Worm (Caenorhabditis elegans) whole organism, late embryonic: ENCODE measurements around the gene F25B3.4.

Experiments used
- ceh-45 ChIP-seq: fragments of 200-800 bp; sonication (Bioruptor generic); IDR thresholded peaks from 2 replicates; pipeline ENCODE4 v1.3.6; 2022; ENCODE audit warnings: missing genetic modification reagents, missing genetic modification characterization, missing compliant biosample characterization
- che-1 ChIP-seq: sonication (generic microtip); optimal IDR thresholded peaks from 2 replicates; lab custom pipeline; 2016; ENCODE audit warnings: mild to moderate bottlenecking, missing genetic modification characterization, missing compliant biosample characterization
- dmd-4 ChIP-seq: sonication (generic microtip); optimal IDR thresholded peaks from 2 replicates; lab custom pipeline; 2016; ENCODE audit warnings: borderline replicate concordance, missing genetic modification characterization, missing compliant biosample characterization
- dve-1 ChIP-seq: sonication (generic microtip); optimal IDR thresholded peaks from 2 replicates; lab custom pipeline; 2017; ENCODE audit warnings: antibody characterized with exemption, mild to moderate bottlenecking, missing genetic modification characterization, missing compliant biosample characterization
- elt-2 ChIP-seq: sonication (generic microtip); optimal IDR thresholded peaks from 2 replicates; lab custom pipeline; 2016; ENCODE audit warnings: missing genetic modification reagents, missing genetic modification characterization, missing compliant biosample characterization
- eyg-1 ChIP-seq: sonication (generic microtip); optimal IDR thresholded peaks from 2 replicates; lab custom pipeline; 2016; ENCODE audit warnings: missing genotype, missing genetic modification characterization, missing compliant biosample characterization
- fkh-10 ChIP-seq: fragments of 150-350 bp; optimal IDR thresholded peaks from 2 replicates; lab custom pipeline; 2014; ENCODE audit warnings: missing biosample characterization, missing genetic modification reagents, missing genetic modification characterization
- hlh-6 ChIP-seq: sonication (generic microtip); optimal IDR thresholded peaks from 2 replicates; lab custom pipeline; 2016; ENCODE audit warnings: missing genotype, missing genetic modification characterization, missing compliant biosample characterization
- madf-2 ChIP-seq: sonication (generic microtip); optimal IDR thresholded peaks from 2 replicates; lab custom pipeline; 2017; ENCODE audit warnings: missing genetic modification characterization, missing compliant biosample characterization
- nfya-1 ChIP-seq: sonication (generic microtip); optimal IDR thresholded peaks from 2 replicates; lab custom pipeline; 2017; ENCODE audit warnings: missing genetic modification characterization, mild to moderate bottlenecking, missing compliant biosample characterization, antibody characterized with exemption, moderate library complexity
- nhr-232 ChIP-seq: sonication (generic microtip); optimal IDR thresholded peaks from 2 replicates; lab custom pipeline; 2016; ENCODE audit warnings: missing genetic modification characterization, missing compliant biosample characterization
- pha-4 ChIP-seq: fragments of 150-350 bp; optimal IDR thresholded peaks from 2 replicates; lab custom pipeline; 2018; ENCODE audit warnings: missing biosample characterization, missing genetic modification reagents, missing genetic modification characterization

DNA sequence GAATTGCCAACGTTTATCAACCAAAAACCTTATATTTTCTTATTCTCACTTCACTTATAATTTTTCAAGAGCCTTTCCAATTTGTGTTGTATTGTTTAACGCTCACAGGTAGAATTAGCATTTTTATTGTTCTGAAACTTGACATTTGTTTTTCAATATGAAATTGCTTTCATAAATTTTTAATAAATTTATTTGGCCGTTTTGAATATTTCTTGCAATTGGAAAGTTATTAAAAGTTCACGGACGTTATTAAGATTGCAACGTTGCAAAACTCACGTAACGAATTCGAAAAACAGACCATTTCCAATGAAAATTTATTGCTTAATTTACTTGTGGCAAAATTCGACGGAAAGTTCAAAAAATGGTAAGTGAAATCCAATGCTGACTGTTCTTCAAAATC, 21.7 kb upstream of the F25B3.4 start, which contains the start of gene K09G1.2:
- TF ChIP-seq pha-4 (tag; lab: Kevin White, UChicago) = no peak
- TF ChIP-seq madf-2 = no peak
- TF ChIP-seq fkh-10 (GFP tag; lab: Kevin White, UChicago) = no peak
- TF ChIP-seq hlh-6 (tag; lab: Kevin White, UChicago) = no peak
- TF ChIP-seq dve-1 (tag; lab: Kevin White, UChicago) = no peak
- no peak for TF ChIP-seq ceh-45 (GFP tag; lab: Robert Waterston, UW)
- no peak for TF ChIP-seq nhr-232
- no peak for TF ChIP-seq che-1 (tag; lab: Kevin White, UChicago)
- TF ChIP-seq dmd-4 (tag; lab: Kevin White, UChicago) = no peak
- no peak for TF ChIP-seq elt-2 (tag; lab: Kevin White, UChicago)
- TF ChIP-seq eyg-1 = no peak
- TF ChIP-seq nfya-1 (tag; lab: Kevin White, UChicago) = no peak
